In the genomic region with DNA sequence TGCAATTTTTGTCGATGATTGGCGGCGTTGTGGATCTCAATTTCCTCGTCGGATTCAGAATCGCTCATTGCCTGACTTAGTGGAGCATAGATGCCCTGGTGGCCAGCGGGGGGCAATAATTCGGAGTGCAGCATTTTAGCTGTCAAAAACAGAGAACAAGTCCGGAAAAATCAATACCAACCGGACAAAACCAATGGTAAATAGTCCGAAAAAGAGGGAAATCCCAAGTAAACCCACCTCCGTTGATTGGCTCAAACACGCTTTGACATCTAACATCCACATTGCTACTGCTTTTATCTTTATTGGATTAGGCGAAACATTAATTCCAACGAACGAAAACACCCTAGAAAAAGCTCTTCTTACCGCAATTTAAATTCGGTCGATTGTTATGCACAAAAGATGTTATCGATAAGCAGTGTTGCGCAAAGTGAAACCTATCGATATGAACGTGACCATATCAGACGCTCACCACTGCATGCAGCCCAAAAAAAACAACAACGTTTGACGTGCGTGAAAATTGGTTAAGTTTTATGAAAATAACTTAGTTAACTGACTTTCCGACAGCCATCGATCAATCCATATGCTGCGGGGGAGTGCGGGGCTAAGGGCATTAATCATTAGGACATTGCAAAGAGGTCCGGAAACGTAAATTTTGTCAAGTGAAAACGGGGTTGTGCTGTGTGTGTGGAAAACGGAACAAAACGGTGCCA, we compare ENCODE assay signal across 1 fruit fly cellular context.
TF ChIP-seq lines count a peak whose summit lies in the region.

Gene CG3618 (minus strand): TSS at position 410 of the 710 bp plus-strand sequence.
Gene Pka-R1 (plus strand): TSS at position 453 of the 710 bp plus-strand sequence.

TF ChIP-seq in whole organism, embryonic, 481 proteins besides CTCF, POLR2A, EP300 and RAD21 (continued from another document):
- TF ChIP-seq CG12659 (GFP tag; optimal IDR thresholded peaks at IDR 0.05; lab: Kevin White, UChicago) (peak; percentile 62), gfzf (GFP tag; optimal IDR thresholded peaks at IDR 0.05; lab: Kevin White, UChicago) (peak; percentile 49), Fer1 (GFP tag; optimal IDR thresholded peaks at IDR 0.05; lab: Kevin White, UChicago) (peak; percentile 21), ewg (GFP tag; optimal IDR thresholded peaks at IDR 0.05; lab: Kevin White, UChicago) (peak; percentile 1), CG31388 (GFP tag; optimal IDR thresholded peaks at IDR 0.05; lab: Kevin White, UChicago) (no peak), CG2120 (GFP tag; optimal IDR thresholded peaks at IDR 0.05; lab: Kevin White, UChicago) (peak; percentile 23), Xbp1 (GFP tag; optimal IDR thresholded peaks at IDR 0.05; lab: Kevin White, UChicago) (peak; percentile 12), Dp (GFP tag; optimal IDR thresholded peaks at IDR 0.05; lab: Kevin White, UChicago) (peak; percentile 77), BEAF-32 (GFP tag; optimal IDR thresholded peaks at IDR 0.05; lab: Kevin White, UChicago) (peak; percentile 84), CG2202 (tag; optimal IDR thresholded peaks at IDR 0.05; lab: Kevin White, UChicago) (no peak), p53 (GFP tag; optimal IDR thresholded peaks at IDR 0.05; lab: Kevin White, UChicago) (peak; percentile 0), cg (GFP tag; optimal IDR thresholded peaks at IDR 0.05; lab: Kevin White, UChicago) (peak; percentile 35), sqz (GFP tag; optimal IDR thresholded peaks at IDR 0.05; lab: Kevin White, UChicago) (no peak), CG18011 (GFP tag; optimal IDR thresholded peaks at IDR 0.05; lab: Kevin White, UChicago) (peak; percentile 1), crc (GFP tag; optimal IDR thresholded peaks at IDR 0.05; lab: Kevin White, UChicago) (no peak), CG17829 (tag; optimal IDR thresholded peaks at IDR 0.05; lab: Kevin White, UChicago) (peak; percentile 22), Stat92E (GFP tag; optimal IDR thresholded peaks at IDR 0.05; lab: Kevin White, UChicago) (peak in 1 of 3 experiments; percentile 24), CG4617 (GFP tag; optimal IDR thresholded peaks at IDR 0.05; lab: Kevin White, UChicago; ENCODE audit: borderline replicate concordance) (peak; percentile 75), CG13624 (GFP tag; optimal IDR thresholded peaks at IDR 0.05; lab: Kevin White, UChicago) (no peak), CHES-1-like (GFP tag; optimal IDR thresholded peaks at IDR 0.05; lab: Kevin White, UChicago) (no peak), CG2116 (GFP tag; optimal IDR thresholded peaks at IDR 0.05; lab: Kevin White, UChicago) (peak; percentile 94), shn (GFP tag; optimal IDR thresholded peaks at IDR 0.05; lab: Kevin White, UChicago) (no peak), pita (GFP tag; optimal IDR thresholded peaks at IDR 0.05; lab: Kevin White, UChicago) (no peak), Sry-δ (GFP tag; optimal IDR thresholded peaks at IDR 0.05; lab: Kevin White, UChicago) (peak; percentile 93), hb (GFP tag; IDR thresholded peaks at IDR 0.05; lab: Robert Waterston, UW; ENCODE audit: partially characterized antibody) (no peak), MESR4 (GFP tag; optimal IDR thresholded peaks at IDR 0.05; lab: Kevin White, UChicago) (peak; percentile 83), CG8944 (GFP tag; optimal IDR thresholded peaks at IDR 0.05; lab: Kevin White, UChicago) (no peak), nmo (GFP tag; optimal IDR thresholded peaks at IDR 0.05; lab: Kevin White, UChicago) (peak; percentile 3), her (GFP tag; optimal IDR thresholded peaks at IDR 0.05; lab: Kevin White, UChicago) (peak; percentile 24), Scr (GFP tag; IDR thresholded peaks at IDR 0.05; lab: Robert Waterston, UW; ENCODE audit: partially characterized antibody) (no peak), Pdp1 (GFP tag; optimal IDR thresholded peaks at IDR 0.05; lab: Kevin White, UChicago) (peak in 1 of 2 experiments; percentile 77), dm (GFP tag; optimal IDR thresholded peaks at IDR 0.05; lab: Kevin White, UChicago) (peak; percentile 53), Myb (GFP tag; optimal IDR thresholded peaks at IDR 0.05; lab: Kevin White, UChicago) (peak; percentile 71), bigmax (GFP tag; optimal IDR thresholded peaks at IDR 0.05; lab: Kevin White, UChicago) (peak; percentile 63), CG34376 (GFP tag; optimal IDR thresholded peaks at IDR 0.05; lab: Kevin White, UChicago) (peak; percentile 32), CG17186 (GFP tag; optimal IDR thresholded peaks at IDR 0.05; lab: Kevin White, UChicago) (peak; percentile 96)
